Worm (Caenorhabditis elegans) whole organism, L2 larva: ENCODE measurements around the gene gsto-3.

ENCODE experiments used
- C34F6.9 ChIP-seq: fragments of 150-350 bp; optimal IDR thresholded peaks from 2 replicates; lab custom pipeline; 2014; ENCODE audit warnings: missing biosample characterization, missing genetic modification characterization
- F13H6.1 ChIP-seq: sonication (generic microtip); optimal IDR thresholded peaks from 2 replicates; lab custom pipeline; 2016; ENCODE audit warnings: missing genetic modification characterization, missing compliant biosample characterization
- Y55F3AM.14 ChIP-seq: fragments of 200-800 bp; sonication (Bioruptor generic); optimal IDR thresholded peaks from 2 replicates; lab custom pipeline; 2018; ENCODE audit warnings: mild to moderate bottlenecking, missing genetic modification characterization, missing compliant biosample characterization
- aly-2 ChIP-seq: fragments of 150-350 bp; optimal IDR thresholded peaks from 2 replicates; lab custom pipeline; 2014; ENCODE audit warnings: missing biosample characterization, missing genetic modification characterization
- ama-1 ChIP-seq: fragments of 150-350 bp; optimal IDR thresholded peaks from 2 replicates; lab custom pipeline; 2018; ENCODE audit warnings: inconsistent platforms
- ceh-16 ChIP-seq: fragments of 150-350 bp; optimal IDR thresholded peaks from 2 replicates; lab custom pipeline; 2014; ENCODE audit warnings: missing biosample characterization, missing genetic modification characterization
- ceh-82 ChIP-seq: fragments of 150-350 bp; optimal IDR thresholded peaks from 2 replicates; lab custom pipeline; 2014; ENCODE audit warnings: missing biosample characterization, missing genetic modification characterization
- crh-2 ChIP-seq: sonication (generic microtip); optimal IDR thresholded peaks from 2 replicates; lab custom pipeline; 2017; ENCODE audit warnings: missing biosample characterization, missing genetic modification characterization
- dmd-4 ChIP-seq: sonication (generic microtip); optimal IDR thresholded peaks from 2 replicates; lab custom pipeline; 2017; ENCODE audit warnings: missing biosample characterization, missing genetic modification characterization
- egl-27 ChIP-seq: sonication (generic microtip); optimal IDR thresholded peaks from 3 replicates; lab custom pipeline; 2017; ENCODE audit warnings: missing biosample characterization, missing genetic modification reagents, missing genetic modification characterization
- elt-1 ChIP-seq: fragments of 150-350 bp; optimal IDR thresholded peaks from 2 replicates; lab custom pipeline; 2014; ENCODE audit warnings: missing biosample characterization, missing genetic modification characterization
- elt-3 ChIP-seq: sonication (generic microtip); optimal IDR thresholded peaks from 2 replicates; lab custom pipeline; 2017; ENCODE audit warnings: missing biosample characterization, missing genetic modification characterization
- fos-1 ChIP-seq: fragments of 150-350 bp; optimal IDR thresholded peaks from 2 replicates; lab custom pipeline; 2014; ENCODE audit warnings: missing biosample characterization, missing genetic modification characterization
- gmeb-1 ChIP-seq: fragments of 150-350 bp; optimal IDR thresholded peaks from 2 replicates; lab custom pipeline; 2014; ENCODE audit warnings: missing biosample characterization, missing genetic modification characterization
- lin-13 ChIP-seq: fragments of 150-350 bp; optimal IDR thresholded peaks from 2 replicates; lab custom pipeline; 2014; ENCODE audit warnings: missing biosample characterization, missing genetic modification reagents, missing genetic modification characterization
- lsy-2 ChIP-seq, 2 experiments: fragments of 150-350 bp in 1 of 2; sonication (generic microtip) in 1 of 2; optimal IDR thresholded peaks; 2 replicates each; lab custom pipeline; 2014 to 2017; ENCODE audit warnings: missing biosample characterization in 2 of 2, missing genetic modification characterization in 2 of 2
- mab-5 ChIP-seq: fragments of 150-350 bp; optimal IDR thresholded peaks from 2 replicates; lab custom pipeline; 2014; ENCODE audit warnings: missing biosample characterization, missing genetic modification characterization
- mbf-1 ChIP-seq: sonication (generic microtip); optimal IDR thresholded peaks from 2 replicates; lab custom pipeline; 2017; ENCODE audit warnings: missing biosample characterization, missing genetic modification characterization
- mdl-1 ChIP-seq, 2 experiments: fragments of 150-350 bp in 1 of 2; sonication (generic microtip) in 1 of 2; optimal IDR thresholded peaks; 2 replicates each; lab custom pipeline; 2017; ENCODE audit warnings: missing biosample characterization in 2 of 2, missing genetic modification characterization in 2 of 2
- nhr-10 ChIP-seq: sonication (generic microtip); optimal IDR thresholded peaks from 2 replicates; lab custom pipeline; 2017; ENCODE audit warnings: missing biosample characterization, missing genetic modification characterization
- nhr-12 ChIP-seq: fragments of 150-350 bp; optimal IDR thresholded peaks from 2 replicates; lab custom pipeline; 2014; ENCODE audit warnings: missing biosample characterization, missing genetic modification characterization
- nhr-129 ChIP-seq: fragments of 150-350 bp; optimal IDR thresholded peaks from 2 replicates; lab custom pipeline; 2014; ENCODE audit warnings: missing biosample characterization, missing genetic modification characterization
- nhr-21 ChIP-seq: fragments of 150-350 bp; optimal IDR thresholded peaks from 2 replicates; lab custom pipeline; 2014; ENCODE audit warnings: missing biosample characterization, missing genetic modification characterization
- nhr-23 ChIP-seq: fragments of 150-350 bp; optimal IDR thresholded peaks from 2 replicates; lab custom pipeline; 2014; ENCODE audit warnings: missing biosample characterization, missing genetic modification reagents, missing genetic modification characterization
- nhr-237 ChIP-seq: fragments of 150-350 bp; optimal IDR thresholded peaks from 2 replicates; lab custom pipeline; 2014; ENCODE audit warnings: missing biosample characterization, missing genetic modification characterization
- nhr-25 ChIP-seq: fragments of 150-350 bp; sonication (generic microtip); optimal IDR thresholded peaks from 3 replicates; lab custom pipeline; 2014; ENCODE audit warnings: missing biosample characterization, missing genetic modification characterization
- nhr-77 ChIP-seq: fragments of 150-350 bp; optimal IDR thresholded peaks from 2 replicates; lab custom pipeline; 2014; ENCODE audit warnings: missing biosample characterization, missing genetic modification characterization
- peb-1 ChIP-seq: fragments of 150-350 bp; optimal IDR thresholded peaks from 2 replicates; lab custom pipeline; 2014; ENCODE audit warnings: missing biosample characterization, missing genetic modification characterization
- sem-4 ChIP-seq: fragments of 150-350 bp; optimal IDR thresholded peaks from 2 replicates; lab custom pipeline; 2014; ENCODE audit warnings: missing biosample characterization, missing genetic modification reagents, missing genetic modification characterization
- sma-3 ChIP-seq: sonication (generic microtip); optimal IDR thresholded peaks from 2 replicates; lab custom pipeline; 2016; ENCODE audit warnings: missing genetic modification reagents, missing genetic modification characterization, missing compliant biosample characterization
- sma-9 ChIP-seq, 2 experiments: fragments of 150-350 bp in 1 of 2; sonication (generic microtip) in 1 of 2; optimal IDR thresholded peaks; 2 replicates each; lab custom pipeline; 2014 to 2016; ENCODE audit warnings: missing genetic modification characterization in 2 of 2, mild to moderate bottlenecking in 1 of 2, missing biosample characterization in 1 of 2, missing compliant biosample characterization in 1 of 2, missing genetic modification reagents in 1 of 2, moderate library complexity in 1 of 2
- snpc-4 ChIP-seq: fragments of 150-350 bp; optimal IDR thresholded peaks from 2 replicates; lab custom pipeline; 2014; ENCODE audit warnings: missing biosample characterization, missing genetic modification characterization
- unc-39 ChIP-seq: fragments of 150-350 bp; optimal IDR thresholded peaks from 2 replicates; lab custom pipeline; 2014; ENCODE audit warnings: missing biosample characterization, missing genetic modification characterization
- unc-55 ChIP-seq: fragments of 150-350 bp; sonication (generic microtip); optimal IDR thresholded peaks from 3 replicates; lab custom pipeline; 2014; ENCODE audit warnings: missing biosample characterization, missing genetic modification reagents, missing genetic modification characterization
- unc-62 ChIP-seq: fragments of 150-350 bp; optimal IDR thresholded peaks from 2 replicates; lab custom pipeline; 2014; ENCODE audit warnings: missing biosample characterization, missing genetic modification reagents, missing genetic modification characterization
- zag-1 ChIP-seq: fragments of 150-350 bp; optimal IDR thresholded peaks from 2 replicates; lab custom pipeline; 2014; ENCODE audit warnings: missing biosample characterization, missing genetic modification characterization
- ztf-1 ChIP-seq: fragments of 200-800 bp; sonication (Bioruptor generic); conservative IDR thresholded peaks from 2 replicates; pipeline ENCODE4 v1.3.6; 2022; ENCODE audit warnings: missing genetic modification characterization, missing compliant biosample characterization
- ztf-4 ChIP-seq: fragments of 150-350 bp; optimal IDR thresholded peaks from 2 replicates; lab custom pipeline; 2014; ENCODE audit warnings: missing biosample characterization, missing genetic modification characterization

Gene gsto-3

DNA sequence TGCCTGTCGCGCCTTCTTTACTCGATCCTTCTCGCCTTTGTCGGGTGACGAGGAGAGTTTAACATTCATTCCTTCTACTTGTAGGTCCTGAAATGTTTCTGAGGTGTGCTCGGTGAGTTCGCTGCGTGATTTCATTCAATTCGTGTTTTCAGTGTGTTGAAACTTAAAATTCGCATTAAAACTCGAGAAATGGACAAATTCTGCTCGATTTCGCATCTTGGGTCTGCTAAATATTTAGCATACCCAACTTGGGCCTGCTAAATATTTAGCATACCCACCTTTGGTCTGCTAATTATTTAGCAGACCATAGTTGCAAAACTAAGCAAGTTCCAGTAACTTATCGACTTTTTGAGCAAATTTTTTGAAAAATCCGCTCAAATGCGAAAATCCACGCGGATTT is 33.7 kb downstream of the gsto-3 start:
- TF ChIP-seq sem-4 (tag; lab: Kevin White, UChicago) (no peak), mab-5 (tag; lab: Kevin White, UChicago) (no peak), zag-1 (tag; lab: Kevin White, UChicago) (no peak), elt-3 (tag; lab: Kevin White, UChicago) (no peak), snpc-4 (no peak), crh-2 (tag; lab: Kevin White, UChicago) (no peak), ztf-1 (GFP tag; lab: Robert Waterston, UW) (no peak)

ce11 chrIII:346942-347341 is 34.2 kb downstream of the gsto-3 start:
- TF ChIP-seq dmd-4 (tag; lab: Kevin White, UChicago), result no peak

DNA sequence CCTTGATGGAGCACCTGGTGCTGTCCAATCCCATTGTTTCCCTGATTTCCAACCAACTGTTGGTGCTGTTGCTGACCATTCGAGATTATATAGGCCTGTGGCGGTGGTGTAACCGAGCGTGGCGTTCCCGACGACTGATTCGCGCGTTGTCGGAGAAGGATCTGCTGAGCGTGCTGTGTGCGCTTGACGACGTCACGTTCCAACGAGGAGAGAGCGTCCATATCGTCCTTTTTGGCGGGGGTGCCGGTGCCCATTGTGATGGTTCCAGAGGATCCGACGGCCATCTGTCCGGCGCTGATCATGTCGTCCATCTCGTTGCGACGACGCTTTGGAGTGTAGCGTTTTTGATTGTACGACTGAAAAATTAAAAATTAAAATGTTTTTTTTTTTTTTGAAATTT is 35.6 kb downstream of the gsto-3 start:
- TF ChIP-seq dmd-4 (tag; lab: Kevin White, UChicago) (no peak), mbf-1 (tag; lab: Kevin White, UChicago) (no peak), nhr-23 (tag; lab: Kevin White, UChicago) (no peak), sma-9 (GFP tag; optimal IDR thresholded peaks at IDR 0.05; lab: Kevin White, UChicago) (no peak), sma-9 (tag; optimal IDR thresholded peaks at IDR 0.05; lab: Kevin White, UChicago) (no peak), ama-1 (lab: Kevin White, UChicago) (peak; percentile 27), nhr-129 (tag; lab: Kevin White, UChicago) (no peak), nhr-21 (tag; lab: Kevin White, UChicago) (no peak), unc-62 (GFP tag; lab: Kevin White, UChicago) (no peak)

- TF ChIP-seq sem-4 (tag; lab: Kevin White, UChicago) (no peak), nhr-10 (tag; lab: Kevin White, UChicago) (no peak), F13H6.1 (tag; lab: Kevin White, UChicago) (peak; percentile 20), nhr-25 (tag; lab: Kevin White, UChicago) (peak; percentile 57), ama-1 (lab: Kevin White, UChicago) (peak; percentile 45), ceh-16 (tag; lab: Kevin White, UChicago) (no peak), nhr-21 (tag; lab: Kevin White, UChicago) (peak; percentile 59), sma-3 (GFP tag; lab: Kevin White, UChicago) (peak; percentile 3)
- TF ChIP-seq, all 48 proteins: peak for 5
These were observed 36.8 kb downstream of the gsto-3 start for ce11 chrIII:344322-344721.

DNA sequence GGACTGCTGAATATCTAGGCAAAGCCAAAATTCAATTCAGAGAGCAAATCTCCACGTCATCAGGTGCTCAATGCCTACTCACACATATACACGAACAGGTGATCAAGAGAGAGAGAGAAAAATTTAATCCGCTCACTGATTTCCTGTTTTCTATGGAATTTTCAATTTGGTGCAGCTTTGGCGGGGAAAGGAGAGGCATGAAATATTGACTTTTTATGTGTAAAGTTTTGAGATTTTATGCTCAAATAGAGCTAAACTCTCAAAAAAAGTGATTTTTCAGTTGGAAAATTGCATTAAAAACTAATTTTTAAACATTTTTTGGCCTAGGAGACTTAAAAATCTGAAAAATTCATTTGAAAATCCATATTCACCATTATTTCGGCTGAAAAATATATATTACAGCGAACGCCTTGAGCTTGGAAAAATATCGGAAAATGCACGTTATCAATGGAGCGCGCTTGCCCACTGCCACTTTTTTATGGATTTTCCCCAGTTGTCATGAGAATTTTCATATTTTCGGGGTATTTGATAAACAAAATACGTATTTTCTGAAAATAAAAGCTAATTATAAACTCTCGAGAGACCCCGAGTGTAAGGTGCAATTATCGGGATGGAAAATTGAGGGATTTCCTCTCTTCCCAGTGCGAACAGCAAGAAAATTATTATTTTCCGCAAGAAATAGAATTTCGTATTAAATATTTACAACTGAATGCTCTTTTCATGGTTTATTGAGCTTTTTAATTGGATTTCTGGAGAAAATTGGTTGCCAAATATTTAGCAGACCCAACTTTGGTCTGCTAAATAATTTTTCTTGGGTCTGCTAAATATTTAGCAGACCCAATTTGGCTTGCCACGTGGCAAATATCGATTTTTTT is 37.5 kb downstream of the gsto-3 start:
- TF ChIP-seq lsy-2 (tag; optimal IDR thresholded peaks at IDR 0.05; lab: Kevin White, UChicago) (peak; percentile 12 to 15), nhr-12 (tag; lab: Kevin White, UChicago) (no peak), ceh-82 (tag; lab: Kevin White, UChicago) (no peak), aly-2 (tag; lab: Kevin White, UChicago) (no peak), mbf-1 (tag; lab: Kevin White, UChicago) (no peak), nhr-77 (tag; lab: Kevin White, UChicago) (no peak), Y55F3AM.14 (GFP tag; lab: Kevin White, UChicago) (peak; percentile 26), F13H6.1 (tag; lab: Kevin White, UChicago) (no peak), unc-39 (tag; lab: Kevin White, UChicago) (no peak), gmeb-1 (no peak), ztf-4 (tag; lab: Kevin White, UChicago) (no peak), peb-1 (tag; lab: Kevin White, UChicago) (no peak), zag-1 (tag; lab: Kevin White, UChicago) (no peak), lin-13 (GFP tag; lab: Kevin White, UChicago) (peak; percentile 34), ama-1 (lab: Kevin White, UChicago) (peak; percentile 15), unc-62 (GFP tag; lab: Kevin White, UChicago) (no peak), egl-27 (tag; lab: Kevin White, UChicago) (no peak), elt-3 (tag; lab: Kevin White, UChicago) (no peak), crh-2 (tag; lab: Kevin White, UChicago) (peak; percentile 84), mdl-1 (tag; optimal IDR thresholded peaks at IDR 0.05; lab: Kevin White, UChicago) (no peak), unc-55 (peak; percentile 31), nhr-237 (no peak), sem-4 (tag; lab: Kevin White, UChicago) (no peak), fos-1 (no peak), nhr-129 (tag; lab: Kevin White, UChicago) (peak; percentile 7), ztf-1 (GFP tag; lab: Robert Waterston, UW) (no peak), elt-1 (tag; lab: Kevin White, UChicago) (no peak), C34F6.9 (peak; percentile 64)
